Worm (Caenorhabditis elegans): ENCODE results near the gene ash-2.

Gene ash-2

ce11 chrII:11974048-11974995, 5.3 kb upstream of the ash-2 start:
- TF ChIP-seq ztf-4 (tag; optimal IDR thresholded peaks at IDR 0.05) = no peak
- no peak for TF ChIP-seq sea-2 (GFP tag; optimal IDR thresholded peaks at IDR 0.05)
- peak; percentile 77 for TF ChIP-seq ama-1 (optimal IDR thresholded peaks at IDR 0.05)
- TF ChIP-seq hmg-11 (tag; optimal IDR thresholded peaks at IDR 0.05) = peak; percentile 13
- TF ChIP-seq tbx-2 (tag; optimal IDR thresholded peaks at IDR 0.05) = no peak
- no peak for TF ChIP-seq nhr-25 (tag; optimal IDR thresholded peaks at IDR 0.05)
- no peak for TF ChIP-seq nhr-12 (tag; optimal IDR thresholded peaks at IDR 0.05)
- TF ChIP-seq pha-4 (tag; optimal IDR thresholded peaks at IDR 0.05) = peak; percentile 34
- peak; percentile 76 for TF ChIP-seq fos-1 (tag; optimal IDR thresholded peaks at IDR 0.05)
- TF ChIP-seq nhr-77 (tag; optimal IDR thresholded peaks at IDR 0.05) = peak; percentile 24
- TF ChIP-seq fkh-2 (tag; optimal IDR thresholded peaks at IDR 0.05) = no peak
- no peak for TF ChIP-seq nhr-11 (tag; optimal IDR thresholded peaks at IDR 0.05)
- no peak for TF ChIP-seq lin-39 (tag; optimal IDR thresholded peaks at IDR 0.05)
- no peak for TF ChIP-seq mdl-1 (tag; optimal IDR thresholded peaks at IDR 0.05)
- peak; percentile 34 for TF ChIP-seq aly-2 (tag; optimal IDR thresholded peaks at IDR 0.05)
- TF ChIP-seq jun-1 (tag; optimal IDR thresholded peaks at IDR 0.05) = peak; percentile 47
- peak; percentile 11 for TF ChIP-seq nhr-43 (tag; optimal IDR thresholded peaks at IDR 0.05; ENCODE audit: poor library complexity, severe bottlenecking)
- TF ChIP-seq nfya-1 (tag; optimal IDR thresholded peaks at IDR 0.05; ENCODE audit: insufficient read depth) = peak; percentile 3
- TF ChIP-seq ceh-9 (tag; optimal IDR thresholded peaks at IDR 0.05) = no peak
- TF ChIP-seq pqm-1 (tag; optimal IDR thresholded peaks at IDR 0.05) = peak; percentile 19
- TF ChIP-seq elt-1 (tag; optimal IDR thresholded peaks at IDR 0.05) = no peak
- no peak for TF ChIP-seq elt-3 (tag; optimal IDR thresholded peaks at IDR 0.05)
- no peak for TF ChIP-seq daf-12 (tag; optimal IDR thresholded peaks at IDR 0.05)
- peak; percentile 49 for TF ChIP-seq elt-2 (tag; optimal IDR thresholded peaks at IDR 0.05)
- TF ChIP-seq ztf-11 (tag; optimal IDR thresholded peaks at IDR 0.05) = no peak
- no peak for TF ChIP-seq nhr-23 (tag; optimal IDR thresholded peaks at IDR 0.05)
- no peak for TF ChIP-seq egl-27 (tag; optimal IDR thresholded peaks at IDR 0.05)
- TF ChIP-seq ceh-28 (tag; optimal IDR thresholded peaks at IDR 0.05) = no peak
- TF ChIP-seq snpc-4 (tag; optimal IDR thresholded peaks at IDR 0.05) = no peak
- peak; percentile 53 for TF ChIP-seq ZK546.5 (tag; optimal IDR thresholded peaks at IDR 0.05)
- no peak for TF ChIP-seq egl-5 (tag; optimal IDR thresholded peaks at IDR 0.05)
- no peak for TF ChIP-seq zag-1 (tag; optimal IDR thresholded peaks at IDR 0.05)
- no peak for TF ChIP-seq R02D3.7 (tag; optimal IDR thresholded peaks at IDR 0.05)
- no peak for TF ChIP-seq fkh-10 (GFP tag; optimal IDR thresholded peaks at IDR 0.05)
- no peak for TF ChIP-seq nhr-237 (tag; optimal IDR thresholded peaks at IDR 0.05)
- TF ChIP-seq mml-1 (tag; optimal IDR thresholded peaks at IDR 0.05) = no peak
- peak; percentile 40 for TF ChIP-seq lsy-12 (tag; optimal IDR thresholded peaks at IDR 0.05)
- no peak for TF ChIP-seq unc-39 (tag; optimal IDR thresholded peaks at IDR 0.05)
- TF ChIP-seq nhr-67 (tag; optimal IDR thresholded peaks at IDR 0.05) = no peak
- TF ChIP-seq skn-1 (tag; optimal IDR thresholded peaks at IDR 0.05) = no peak
- no peak for TF ChIP-seq lin-15B (tag; optimal IDR thresholded peaks at IDR 0.05)
- TF ChIP-seq nhr-28 (tag; optimal IDR thresholded peaks at IDR 0.05) = peak; percentile 55
- TF ChIP-seq nhr-76 (tag; optimal IDR thresholded peaks at IDR 0.05) = no peak
- no peak for TF ChIP-seq ceh-16 (tag; optimal IDR thresholded peaks at IDR 0.05)
- no peak for TF ChIP-seq eor-1 (tag; optimal IDR thresholded peaks at IDR 0.05)
- TF ChIP-seq ceh-82 (tag; optimal IDR thresholded peaks at IDR 0.05) = no peak
- no peak for TF ChIP-seq unc-62 (GFP tag; optimal IDR thresholded peaks at IDR 0.05)
